Fruit fly (Drosophila melanogaster): Measurements from ENCODE around the gene Or85f.

The Or85f gene

DNA sequence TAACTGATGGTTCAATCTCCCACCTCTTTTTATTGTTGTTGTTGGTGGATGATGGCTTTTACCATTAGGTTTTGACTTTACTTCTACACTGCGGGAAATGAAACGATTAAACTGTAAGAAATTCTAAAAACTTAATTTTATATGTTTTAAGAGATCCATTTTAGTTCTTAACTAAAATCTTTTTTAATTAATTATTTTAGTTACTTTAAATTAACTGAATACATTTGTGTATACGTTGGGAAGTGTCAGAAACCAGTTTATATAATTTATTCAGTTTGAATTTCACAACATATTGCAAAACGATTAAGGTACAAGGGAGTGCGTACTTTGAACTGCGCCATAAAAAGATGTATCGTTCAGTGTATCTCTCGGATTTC, 44.7 kb upstream of the Or85f start (continued):
- TF ChIP-seq Dfd (GFP tag; optimal IDR thresholded peaks at IDR 0.05) (no peak), Awh (GFP tag; IDR thresholded peaks at IDR 0.05) (no peak), CG2712 (tag; optimal IDR thresholded peaks at IDR 0.05) (peak; percentile 96), CG11504 (tag; optimal IDR thresholded peaks at IDR 0.05) (peak; percentile 88), CG12104 (GFP tag; optimal IDR thresholded peaks at IDR 0.05) (peak; percentile 87), CG13424 (tag; optimal IDR thresholded peaks at IDR 0.05) (peak; percentile 90), dan (GFP tag; IDR thresholded peaks at IDR 0.05) (no peak), CG11247 (GFP tag; IDR thresholded peaks at IDR 0.05) (no peak), CG10565 (GFP tag; optimal IDR thresholded peaks at IDR 0.05) (no peak), CG31441 (GFP tag; IDR thresholded peaks at IDR 0.05) (no peak), gro (GFP tag; optimal IDR thresholded peaks at IDR 0.05) (no peak), HLH54F (GFP tag; optimal IDR thresholded peaks at IDR 0.05) (peak; percentile 44), wdn (GFP tag; IDR thresholded peaks at IDR 0.05) (no peak), Elba2 (GFP tag; optimal IDR thresholded peaks at IDR 0.05) (no peak), salm (tag; optimal IDR thresholded peaks at IDR 0.05) (peak; percentile 85), Pdp1 (GFP tag; optimal IDR thresholded peaks at IDR 0.05) (peak in 1 of 2 experiments; percentile 49), toy (GFP tag; IDR thresholded peaks at IDR 0.05) (no peak), CG11085 (GFP tag; IDR thresholded peaks at IDR 0.05) (no peak), CG11560 (tag; IDR thresholded peaks at IDR 0.05) (no peak), Xrp1 (GFP tag; IDR thresholded peaks at IDR 0.05) (no peak), Gsc (GFP tag; IDR thresholded peaks at IDR 0.05) (no peak), caup (GFP tag; optimal IDR thresholded peaks at IDR 0.05; ENCODE audit: severe bottlenecking) (peak; percentile 80), CG9215 (GFP tag; IDR thresholded peaks at IDR 0.05) (no peak), CG18764 (GFP tag; optimal IDR thresholded peaks at IDR 0.05) (peak; percentile 81), CG30431 (GFP tag; optimal IDR thresholded peaks at IDR 0.05) (no peak), CG8944 (GFP tag; optimal IDR thresholded peaks at IDR 0.05) (no peak), slbo (GFP tag; IDR thresholded peaks at IDR 0.05) (no peak), Dbx (GFP tag; IDR thresholded peaks at IDR 0.05) (no peak), CG12659 (GFP tag; optimal IDR thresholded peaks at IDR 0.05) (peak; percentile 91), CkIIα-i1 (GFP tag; IDR thresholded peaks at IDR 0.05) (no peak), CG7372 (GFP tag; IDR thresholded peaks at IDR 0.05) (no peak), gsb (GFP tag; IDR thresholded peaks at IDR 0.05) (no peak), chinmo (GFP tag; IDR thresholded peaks at IDR 0.05; ENCODE audit: partially characterized antibody) (no peak), CG16863 (GFP tag; optimal IDR thresholded peaks at IDR 0.05) (peak; percentile 53), bigmax (GFP tag; optimal IDR thresholded peaks at IDR 0.05) (no peak), CG10979 (tag; optimal IDR thresholded peaks at IDR 0.05) (peak; percentile 93), jing (GFP tag; optimal IDR thresholded peaks at IDR 0.05) (no peak), HHEX (GFP tag; optimal IDR thresholded peaks at IDR 0.05) (peak; percentile 87), phol (tag; optimal IDR thresholded peaks at IDR 0.05) (peak; percentile 92), ind (GFP tag; optimal IDR thresholded peaks at IDR 0.05) (peak; percentile 84), Hr51 (GFP tag; optimal IDR thresholded peaks at IDR 0.05) (peak; percentile 42 to 95), gem (tag; optimal IDR thresholded peaks at IDR 0.05) (peak; percentile 96), odd (GFP tag; optimal IDR thresholded peaks at IDR 0.05) (peak; percentile 87), CG2678 (tag; optimal IDR thresholded peaks at IDR 0.05) (peak; percentile 95), Bteb2 (GFP tag; optimal IDR thresholded peaks at IDR 0.05) (peak; percentile 56), CG30020 (tag; optimal IDR thresholded peaks at IDR 0.05) (peak; percentile 51), eve (GFP tag; optimal IDR thresholded peaks at IDR 0.05) (peak in 1 of 2 experiments; percentile 91), CG11456 (GFP tag; IDR thresholded peaks at IDR 0.05) (no peak), CG8281 (tag; optimal IDR thresholded peaks at IDR 0.05) (peak; percentile 63), Abd-B (GFP tag; optimal IDR thresholded peaks at IDR 0.05) (no peak), nerfin-2 (GFP tag; IDR thresholded peaks at IDR 0.05; ENCODE audit: partially characterized antibody) (no peak), danr (GFP tag; IDR thresholded peaks at IDR 0.05) (no peak)
